Fruit fly (Drosophila melanogaster): ENCODE data around the gene Mitofilin.

DNA sequence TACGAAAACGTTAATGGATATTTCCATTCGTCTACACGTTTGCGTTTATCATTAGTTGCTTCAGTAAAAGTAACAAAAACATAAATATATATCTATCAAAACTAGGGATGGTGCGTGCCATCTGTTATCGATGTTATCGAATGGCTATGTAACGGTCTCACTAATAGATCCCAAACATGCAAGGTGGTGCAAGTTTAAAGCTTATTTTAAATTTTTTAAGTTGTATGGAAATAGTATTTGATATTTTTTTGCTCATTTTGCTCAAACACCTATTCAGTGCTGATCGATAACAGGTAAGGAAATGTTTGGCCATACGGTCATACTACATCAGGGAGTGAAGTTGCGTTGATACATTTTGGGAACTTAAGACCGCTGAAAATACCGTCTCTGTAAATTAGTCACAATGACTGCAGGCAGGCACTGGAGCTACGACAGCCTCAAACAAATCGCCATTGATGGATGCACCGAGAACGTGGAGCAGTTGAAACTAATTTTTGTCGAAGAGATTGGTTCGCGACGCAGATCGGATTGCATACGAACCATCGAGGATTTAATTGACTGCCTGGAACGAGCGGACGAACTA, 11.1 kb upstream of the Mitofilin start, which contains the start of the genes CG45099, CG6015, pit and Fadd:
- no peak for TF ChIP-seq Snoo (tag; optimal IDR thresholded peaks at IDR 0.05)
- no peak for TF ChIP-seq fd96Ca (GFP tag; IDR thresholded peaks at IDR 0.05)
- TF ChIP-seq CG34367 (tag; optimal IDR thresholded peaks at IDR 0.05) = no peak

Data from whole organism, pupa.